Worm (Caenorhabditis elegans): ENCODE data around the gene F49C12.4.

The F49C12.4 gene

DNA sequence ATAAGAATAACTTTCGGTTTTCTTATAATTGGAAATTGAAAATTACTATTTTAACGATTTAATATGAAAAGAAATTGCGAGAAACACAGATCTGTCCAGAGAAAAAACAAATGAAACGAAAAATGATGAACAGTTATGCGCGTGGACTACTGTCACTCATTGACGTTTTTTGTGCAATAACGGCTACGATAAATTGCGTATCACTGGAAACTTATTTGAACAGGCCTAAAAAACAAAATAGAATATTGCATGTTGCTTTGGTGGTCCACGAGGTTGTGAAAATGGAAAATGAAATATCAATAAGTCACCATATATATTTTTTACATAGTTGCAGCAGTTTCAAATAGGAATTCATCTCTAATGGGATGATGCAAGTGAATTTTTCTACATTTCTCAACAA, 39.4 kb downstream of the F49C12.4 start:
- no peak for TF ChIP-seq unc-62 (GFP tag; optimal IDR thresholded peaks at IDR 0.05)

DNA sequence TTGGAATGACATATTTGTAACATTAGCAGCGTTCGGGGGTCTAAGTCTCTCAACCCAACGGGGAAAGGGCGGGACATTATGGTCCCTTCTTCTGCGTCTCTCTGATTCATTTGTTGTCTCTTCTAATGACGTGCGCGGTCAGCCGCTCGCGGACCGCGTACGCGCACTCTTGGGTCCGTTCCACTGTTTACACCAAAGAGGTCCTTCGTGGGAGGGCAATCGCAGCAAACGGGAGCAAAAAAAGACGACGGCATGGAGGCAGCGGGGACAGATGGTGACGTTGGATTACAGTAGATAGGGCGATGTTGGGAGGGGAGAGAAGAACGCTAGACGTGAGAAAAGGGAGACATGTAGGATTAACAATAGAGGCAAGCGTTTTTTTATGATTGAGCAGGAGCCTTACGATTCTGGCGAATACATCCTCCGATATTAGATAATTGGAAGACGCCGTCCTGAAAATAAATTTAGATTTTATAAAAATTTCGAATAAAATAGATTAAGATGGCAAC, 40.0 kb downstream of the F49C12.4 start, which contains the start of gene flh-1:
Gene flh-1 (minus strand): TSS at position 459 of the 509 bp plus-strand sequence.
- TF ChIP-seq unc-62 (GFP tag; optimal IDR thresholded peaks at IDR 0.05) = no peak

DNA sequence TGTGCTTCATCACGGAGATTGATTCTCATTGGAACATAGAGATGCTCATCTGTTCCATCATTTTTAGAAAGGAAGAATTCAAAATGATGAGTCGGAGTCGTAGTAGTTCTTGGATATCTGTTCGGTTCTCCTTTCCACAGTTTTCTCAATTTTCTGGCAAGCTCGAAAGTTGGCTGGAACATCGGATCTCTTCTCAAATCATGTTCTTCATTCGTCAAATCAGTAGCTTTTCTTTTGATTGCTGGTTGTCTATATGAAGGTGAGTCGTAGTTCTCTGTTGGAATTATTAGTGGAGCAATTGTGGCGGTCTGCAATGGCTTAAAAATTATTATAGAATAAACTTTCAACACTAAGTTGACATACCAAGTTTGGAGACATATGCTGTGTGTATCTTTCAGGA, 41.6 kb downstream of the F49C12.4 start:
- no peak for TF ChIP-seq unc-62 (GFP tag; optimal IDR thresholded peaks at IDR 0.05)

DNA sequence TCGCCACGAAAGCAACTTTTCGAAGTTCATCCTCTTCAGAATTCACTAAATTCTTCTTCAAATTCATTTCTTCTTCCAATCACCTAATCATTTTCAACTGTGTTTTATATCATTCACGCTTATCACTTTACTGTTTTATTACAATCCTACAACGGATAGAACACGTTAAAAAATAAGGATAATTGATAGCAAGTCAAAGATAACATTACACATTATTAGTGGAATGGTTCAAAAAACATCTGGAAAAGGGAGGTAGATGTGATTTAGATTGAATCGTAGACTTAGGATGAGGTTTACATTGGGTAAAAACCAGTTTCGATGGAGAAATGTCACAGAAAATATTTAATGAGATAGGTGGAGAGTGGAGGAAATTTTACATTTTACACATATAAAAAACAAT, 42.2 kb downstream of the F49C12.4 start, which contains the start of gene col-120:
Gene col-120 (minus strand): TSS at position 101 of the 400 bp plus-strand sequence.
- no peak for TF ChIP-seq unc-62 (GFP tag; optimal IDR thresholded peaks at IDR 0.05)

DNA sequence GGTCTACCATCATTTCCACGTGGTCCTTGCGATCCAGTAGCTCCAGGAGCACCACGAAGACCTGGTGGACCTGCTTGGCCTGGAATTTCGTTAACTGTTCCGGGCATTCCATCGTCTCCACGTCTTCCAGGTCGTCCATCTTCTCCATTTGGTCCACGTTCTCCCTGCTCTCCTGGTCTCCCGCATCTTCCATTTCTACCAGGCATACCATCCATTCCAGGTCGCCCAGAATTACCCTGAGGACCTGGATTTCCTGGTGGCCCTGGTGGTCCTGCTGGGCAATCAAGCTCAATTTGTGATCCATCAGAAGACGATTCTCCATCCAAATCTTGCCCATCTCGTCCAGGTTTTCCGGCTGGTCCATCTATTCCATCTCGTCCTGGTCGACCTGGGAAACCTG, 43.1 kb downstream of the F49C12.4 start:
- TF ChIP-seq unc-62 (GFP tag; optimal IDR thresholded peaks at IDR 0.05) = no peak

DNA sequence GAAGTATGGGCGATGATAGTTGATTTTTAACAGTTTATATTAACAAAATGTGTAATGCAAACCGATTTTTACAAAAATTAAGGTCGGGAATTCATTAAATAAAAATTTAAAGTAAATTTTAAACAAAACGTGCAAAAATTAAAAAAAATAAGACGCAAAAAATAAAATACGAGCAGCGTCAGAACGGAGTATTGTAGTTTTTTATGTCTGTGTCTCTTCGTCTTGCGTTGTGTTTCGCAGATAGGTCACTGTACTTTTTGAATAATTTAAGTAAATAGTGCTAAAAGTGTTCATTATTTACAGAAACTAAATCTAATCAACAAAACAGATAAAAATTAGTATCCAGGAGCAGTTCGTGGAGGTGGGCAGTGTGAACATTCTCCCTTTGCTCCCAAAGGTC, 43.6 kb downstream of the F49C12.4 start:
- no peak for TF ChIP-seq unc-62 (GFP tag; optimal IDR thresholded peaks at IDR 0.05)

DNA sequence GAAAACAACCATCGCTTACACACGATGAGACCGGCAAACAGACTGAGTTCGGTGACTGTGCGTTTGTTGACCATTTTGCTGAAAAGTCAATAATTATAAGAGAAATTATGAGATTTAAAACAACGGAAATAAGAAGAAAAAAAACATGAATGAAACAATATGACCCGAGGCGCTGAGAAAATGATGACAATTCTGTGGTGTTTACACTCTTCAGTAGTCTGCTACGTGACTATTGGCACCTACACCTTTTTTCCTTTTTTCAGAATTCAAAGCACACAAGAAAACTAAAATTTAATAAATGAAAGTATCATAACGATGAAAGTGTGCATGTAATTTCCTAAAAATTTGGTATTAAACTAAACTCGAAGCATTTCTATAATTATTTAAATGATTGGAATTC, 44.2 kb downstream of the F49C12.4 start, which contains the start of gene Y11D7A.10:
Gene Y11D7A.10 (minus strand): TSS at position 82 of the 400 bp plus-strand sequence.
- TF ChIP-seq unc-62 (GFP tag; optimal IDR thresholded peaks at IDR 0.05) = no peak

DNA sequence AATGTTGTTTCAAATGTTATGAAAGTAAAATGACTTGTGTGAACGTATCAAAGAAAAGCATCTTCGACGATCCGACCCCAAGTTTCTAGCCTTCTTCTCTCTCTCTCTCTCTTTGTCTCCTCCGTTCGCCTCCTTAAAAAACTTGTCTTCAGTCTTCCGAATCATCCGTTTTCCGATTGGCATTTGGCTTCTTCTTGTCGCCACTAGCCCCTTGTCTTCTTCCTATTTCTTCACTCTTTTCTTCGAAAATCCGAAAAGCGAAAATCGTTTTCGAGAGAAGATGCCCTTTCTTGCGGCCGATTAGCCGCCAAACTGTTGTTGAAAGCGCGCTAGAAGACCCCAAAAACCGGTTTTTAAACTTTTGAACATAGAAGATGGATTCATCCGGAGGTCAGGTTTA, 45.3 kb downstream of the F49C12.4 start:
- no peak for TF ChIP-seq unc-62 (GFP tag; optimal IDR thresholded peaks at IDR 0.05)

DNA sequence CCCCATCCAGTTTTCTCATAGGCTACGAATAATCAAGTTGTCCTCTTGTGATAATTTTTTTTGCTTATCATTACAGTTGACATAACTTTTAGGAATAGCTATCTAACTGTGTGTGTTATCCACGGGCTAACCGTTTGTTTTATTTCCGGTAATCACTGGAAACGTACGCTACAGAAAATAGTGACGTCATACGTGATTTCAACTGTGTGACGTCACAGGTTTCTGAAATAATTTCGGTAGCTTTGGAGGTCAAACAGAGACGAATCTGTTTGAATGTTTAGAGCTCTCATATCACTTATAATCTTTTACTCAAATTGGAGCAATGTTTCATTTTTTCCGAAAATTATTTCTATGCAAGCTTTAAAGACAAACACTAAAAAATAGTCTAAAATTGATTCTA, 47.0 kb downstream of the F49C12.4 start:
- TF ChIP-seq unc-62 (GFP tag; optimal IDR thresholded peaks at IDR 0.05) = no peak

DNA sequence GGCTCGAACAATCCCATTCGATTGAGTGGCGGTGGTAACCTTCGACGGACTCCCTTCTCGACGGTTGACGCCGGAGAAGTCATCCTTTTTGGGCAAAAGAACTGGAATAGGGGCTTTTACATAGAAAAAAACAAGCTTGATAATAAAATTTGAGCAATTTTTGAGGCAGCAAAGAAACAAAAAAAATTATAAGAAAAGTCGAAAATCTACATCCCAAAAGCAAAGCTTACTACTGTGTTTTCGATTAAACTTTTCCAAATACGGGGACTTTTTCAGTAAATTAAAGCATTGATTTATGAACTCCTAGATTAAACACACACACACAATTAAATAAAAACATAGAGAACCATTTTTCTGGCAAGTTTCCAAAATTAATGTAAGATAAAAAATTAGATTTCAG, 47.9 kb downstream of the F49C12.4 start, which contains the start of gene Y11D7A.9:
Gene Y11D7A.9 (minus strand): TSS at position 101 of the 400 bp plus-strand sequence.
- TF ChIP-seq unc-62 (GFP tag; optimal IDR thresholded peaks at IDR 0.05) = no peak
